Worm (Caenorhabditis elegans) whole organism, L1 larva: ENCODE results near the gene str-28.

Experiments
- Y116A8C.19 ChIP-seq: sonication (generic microtip); optimal IDR thresholded peaks from 2 replicates; lab custom pipeline; 2016; ENCODE audit warnings: missing compliant biosample characterization, missing genetic modification characterization, borderline replicate concordance
- aly-2 ChIP-seq: fragments of 150-350 bp; optimal IDR thresholded peaks from 2 replicates; lab custom pipeline; 2014; ENCODE audit warnings: missing biosample characterization, missing genetic modification characterization
- dpl-1 ChIP-seq, 3 experiments: fragments of 150-350 bp in 2 of 3; sonication (generic microtip) in 1 of 3; optimal IDR thresholded peaks; 2 replicates each; lab custom pipeline; 2014 to 2017; ENCODE audit warnings: missing biosample characterization in 3 of 3, missing genetic modification characterization in 3 of 3, missing genetic modification reagents in 3 of 3
- ets-5 ChIP-seq: fragments of 200-800 bp; sonication (Bioruptor generic); IDR thresholded peaks from 2 replicates; pipeline ENCODE4 v1.3.6; 2022; ENCODE audit warnings: missing genetic modification characterization, missing compliant biosample characterization
- lin-35 ChIP-seq, 2 experiments: fragments of 150-350 bp; optimal IDR thresholded peaks; 2 replicates each; lab custom pipeline; 2014; ENCODE audit warnings: missing biosample characterization in 2 of 2, missing genetic modification characterization in 2 of 2, missing genetic modification reagents in 2 of 2
- nhr-11 ChIP-seq: fragments of 150-350 bp; optimal IDR thresholded peaks from 2 replicates; lab custom pipeline; 2014; ENCODE audit warnings: missing biosample characterization, missing genetic modification characterization
- nhr-237 ChIP-seq: fragments of 150-350 bp; optimal IDR thresholded peaks from 2 replicates; lab custom pipeline; 2014; ENCODE audit warnings: missing biosample characterization, missing genetic modification characterization
- xbp-1 ChIP-seq: sonication (generic microtip); optimal IDR thresholded peaks from 2 replicates; lab custom pipeline; 2016; ENCODE audit warnings: missing genetic modification characterization, missing compliant biosample characterization
- zip-4 ChIP-seq: fragments of 200-800 bp; sonication (Bioruptor generic); optimal IDR thresholded peaks from 2 replicates; lab custom pipeline; 2018; ENCODE audit warnings: mild to moderate bottlenecking, missing genetic modification characterization, moderate library complexity, missing compliant biosample characterization
- ztf-11 ChIP-seq, 2 experiments: sonication (generic microtip); optimal IDR thresholded peaks; 2 replicates each; lab custom pipeline; 2016 to 2017; ENCODE audit warnings: missing genetic modification characterization in 2 of 2, missing biosample characterization in 1 of 2, missing compliant biosample characterization in 1 of 2

ce11 chrV:7508566-7509044 lies 35.9 kb upstream of the str-28 start, which contains the start of the genes str-31 and nhr-172:
- no peak for TF ChIP-seq xbp-1 (tag; lab: Kevin White, UChicago)
- TF ChIP-seq nhr-11 (tag; lab: Kevin White, UChicago) = no peak
- TF ChIP-seq ztf-11 (tag; optimal IDR thresholded peaks at IDR 0.05; lab: Kevin White, UChicago) = no peak
- TF ChIP-seq aly-2 = no peak
- no peak for TF ChIP-seq nhr-237 (tag; lab: Kevin White, UChicago)
- TF ChIP-seq ets-5 (GFP tag; lab: Robert Waterston, UW) = no peak
- TF ChIP-seq zip-4 (GFP tag; lab: Kevin White, UChicago) = no peak
- TF ChIP-seq lin-35 (GFP tag; optimal IDR thresholded peaks at IDR 0.05; lab: Kevin White, UChicago) = no peak
- no peak for TF ChIP-seq dpl-1 (GFP tag; optimal IDR thresholded peaks at IDR 0.05; lab: Kevin White, UChicago)
- no peak for TF ChIP-seq Y116A8C.19
